Worm (Caenorhabditis elegans): ENCODE measurements around the gene clec-20.

ce11 chrII:1625666-1626065, 30.6 kb upstream of the clec-20 start, which contains the start of gene C08E3.14:
- TF ChIP-seq him-1 (tag; optimal IDR thresholded peaks at IDR 0.05), result no peak
- no peak for TF ChIP-seq dao-5 (tag; optimal IDR thresholded peaks at IDR 0.05)

Data from whole organism, L4/young adult.